Worm (Caenorhabditis elegans) whole organism, early embryonic: ENCODE measurements around the gene Y39G8B.10.

Experiments used
- B0310.2 ChIP-seq: sonication (generic microtip); optimal IDR thresholded peaks from 2 replicates; lab custom pipeline; 2016; ENCODE audit warnings: mild to moderate bottlenecking, missing genetic modification characterization, missing compliant biosample characterization
- F13C5.2 ChIP-seq: sonication (generic microtip); optimal IDR thresholded peaks from 2 replicates; lab custom pipeline; 2017; ENCODE audit warnings: mild to moderate bottlenecking, missing genetic modification characterization, inconsistent platforms, missing compliant biosample characterization
- aly-1 ChIP-seq: sonication (generic microtip); optimal IDR thresholded peaks from 2 replicates; lab custom pipeline; 2016; ENCODE audit warnings: missing genetic modification characterization, missing compliant biosample characterization
- ama-1 ChIP-seq: fragments of 150-350 bp; optimal IDR thresholded peaks from 2 replicates; lab custom pipeline; 2014
- ceh-13 ChIP-seq: fragments of 200-800 bp; sonication (Bioruptor generic); optimal IDR thresholded peaks from 2 replicates; lab custom pipeline; 2018; ENCODE audit warnings: mild to moderate bottlenecking, missing genetic modification characterization, missing compliant biosample characterization
- ceh-36 ChIP-seq: sonication (generic microtip); optimal IDR thresholded peaks from 2 replicates; lab custom pipeline; 2016; ENCODE audit warnings: missing genetic modification characterization, inconsistent platforms, missing compliant biosample characterization
- ets-7 ChIP-seq: sonication (generic microtip); optimal IDR thresholded peaks from 2 replicates; lab custom pipeline; 2016; ENCODE audit warnings: missing genotype, missing genetic modification characterization, missing compliant biosample characterization
- flt-1 ChIP-seq: fragments of 200-800 bp; sonication (Bioruptor generic); IDR thresholded peaks from 2 replicates; pipeline ENCODE4 v1.3.6; 2022; ENCODE audit warnings: missing genetic modification characterization, missing compliant biosample characterization
- hmbx-1 ChIP-seq: sonication (generic microtip); optimal IDR thresholded peaks from 2 replicates; lab custom pipeline; 2016; ENCODE audit warnings: mild to moderate bottlenecking, missing genetic modification characterization, missing compliant biosample characterization
- hmg-4 ChIP-seq: fragments of 200-800 bp; sonication (Bioruptor generic); optimal IDR thresholded peaks from 2 replicates; lab custom pipeline; 2018; ENCODE audit warnings: mild to moderate bottlenecking, missing genetic modification characterization, missing compliant biosample characterization
- hnd-1 ChIP-seq: sonication (generic microtip); optimal IDR thresholded peaks from 2 replicates; lab custom pipeline; 2016; ENCODE audit warnings: missing genetic modification characterization, missing compliant biosample characterization
- pes-1 ChIP-seq: fragments of 200-800 bp; sonication (Bioruptor generic); IDR thresholded peaks from 2 replicates; pipeline ENCODE4 v1.3.6; 2022; ENCODE audit warnings: missing genetic modification reagents, missing genetic modification characterization, missing compliant biosample characterization
- scrt-1 ChIP-seq: fragments of 200-800 bp; sonication (Bioruptor generic); IDR thresholded peaks from 2 replicates; pipeline ENCODE4 v1.3.6; 2022; ENCODE audit warnings: missing genetic modification characterization, missing compliant biosample characterization
- sea-1 ChIP-seq: fragments of 200-800 bp; sonication (Bioruptor generic); conservative IDR thresholded peaks from 2 replicates; pipeline ENCODE4 v1.3.6; 2022; ENCODE audit warnings: missing genetic modification characterization, missing compliant biosample characterization
- tbx-11 ChIP-seq: fragments of 200-800 bp; sonication (Bioruptor generic); IDR thresholded peaks from 2 replicates; pipeline ENCODE4 v1.3.6; 2022; ENCODE audit warnings: missing genetic modification characterization, missing compliant biosample characterization
- tbx-37 ChIP-seq: fragments of 200-800 bp; sonication (Bioruptor generic); conservative IDR thresholded peaks from 2 replicates; pipeline ENCODE4 v1.3.6; 2022; ENCODE audit warnings: missing genetic modification reagents, missing genetic modification characterization, missing compliant biosample characterization
- tra-4 ChIP-seq: sonication (generic microtip); optimal IDR thresholded peaks from 2 replicates; lab custom pipeline; 2017; ENCODE audit warnings: missing genetic modification characterization, missing compliant biosample characterization

The Y39G8B.10 gene

DNA sequence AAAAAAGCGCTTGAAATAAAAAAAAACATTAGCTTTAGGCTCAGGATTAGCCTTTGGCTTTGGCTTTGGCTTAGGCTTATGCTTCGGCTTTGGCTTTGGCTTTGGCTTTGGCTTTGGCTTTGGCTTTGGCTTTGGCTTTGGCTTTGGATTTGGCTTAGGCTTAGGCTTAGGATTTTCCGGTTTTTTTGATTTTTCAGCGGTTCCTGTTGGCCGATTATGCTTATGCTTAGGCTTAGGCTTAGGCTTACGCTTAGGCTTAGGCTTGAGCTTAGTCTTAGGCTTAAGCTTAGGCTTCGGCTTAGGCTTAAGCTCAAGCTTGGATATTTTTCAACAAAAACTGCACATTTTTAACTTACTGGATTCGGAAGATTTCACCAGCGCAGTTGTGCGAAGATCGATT, 8.8 kb downstream of the Y39G8B.10 start:
- TF ChIP-seq ceh-36 (tag; lab: Kevin White, UChicago) (peak; percentile 71), aly-1 (tag; lab: Kevin White, UChicago) (no peak), B0310.2 (no peak)

DNA sequence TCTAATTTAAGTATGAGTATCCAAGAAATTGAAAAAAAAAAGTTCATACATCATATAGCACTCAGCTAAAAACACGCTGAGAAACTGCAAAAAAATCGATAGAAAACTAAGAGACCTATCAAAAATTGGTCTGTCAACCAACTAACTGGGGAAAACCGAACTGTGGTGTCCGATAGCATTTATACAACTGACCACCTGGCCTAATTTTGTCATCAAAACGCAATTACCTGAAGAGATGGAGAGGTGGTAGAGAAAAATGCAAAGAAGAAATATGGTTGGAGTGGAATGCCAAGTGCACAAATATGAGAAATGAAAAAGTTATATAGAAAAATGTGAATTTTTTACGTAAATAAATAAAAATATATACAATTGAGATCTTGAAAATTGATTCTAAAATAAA, 9.4 kb downstream of the Y39G8B.10 start, which contains the start of gene Y39G8B.1:
Y39G8B.1 (minus strand) TSS at position 299 of the 400 bp plus-strand sequence.
- TF ChIP-seq hmg-4 (GFP tag; lab: Kevin White, UChicago) (no peak), ceh-13 (no peak), hmbx-1 (tag; lab: Kevin White, UChicago) (no peak), ets-7 (tag; lab: Kevin White, UChicago) (no peak), ama-1 (lab: Kevin White, UChicago) (no peak)

DNA sequence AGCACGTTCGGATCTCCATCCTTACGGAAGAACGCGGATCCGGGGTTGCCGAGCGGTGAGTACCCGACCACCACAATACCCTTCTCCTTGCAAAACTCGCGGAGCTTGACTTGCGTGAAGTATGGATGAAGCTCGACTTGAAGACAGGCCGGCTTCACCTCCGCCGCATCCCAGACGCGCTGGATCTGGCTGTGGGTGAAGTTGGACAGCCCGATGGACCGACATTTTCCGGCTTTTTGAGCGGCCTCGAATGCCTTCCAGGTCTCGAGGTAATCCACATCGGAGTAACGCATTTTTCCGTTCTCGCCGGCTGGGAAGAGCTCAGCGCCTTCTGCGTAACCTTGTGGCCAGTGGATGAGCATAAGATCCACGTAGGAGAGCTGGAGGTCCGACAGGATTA, 10.7 kb downstream of the Y39G8B.10 start:
- no peak for TF ChIP-seq ets-7 (tag; lab: Kevin White, UChicago)

- TF ChIP-seq hmg-4 (GFP tag; lab: Kevin White, UChicago) = no peak
Observed at ce11 chrII:13968979-13969378, 13.9 kb downstream of the Y39G8B.10 start, which contains the start of gene sre-43. TSS of gene sre-43 (minus strand) at chrII:13969079.

- TF ChIP-seq tra-4 (tag; lab: Kevin White, UChicago) (no peak), tbx-11 (GFP tag; lab: Robert Waterston, UW) (no peak), hmg-4 (GFP tag; lab: Kevin White, UChicago) (no peak), ceh-36 (tag; lab: Kevin White, UChicago) (no peak), hnd-1 (tag; lab: Kevin White, UChicago) (no peak), flt-1 (GFP tag; lab: Robert Waterston, UW) (no peak), ets-7 (tag; lab: Kevin White, UChicago) (no peak), sea-1 (GFP tag; lab: Robert Waterston, UW) (no peak), aly-1 (tag; lab: Kevin White, UChicago) (no peak), F13C5.2 (no peak), tbx-37 (GFP tag; lab: Robert Waterston, UW) (no peak), ceh-13 (no peak), ama-1 (lab: Kevin White, UChicago) (no peak), pes-1 (GFP tag; lab: Robert Waterston, UW) (no peak), scrt-1 (GFP tag; lab: Robert Waterston, UW) (no peak), hmbx-1 (tag; lab: Kevin White, UChicago) (no peak), B0310.2 (no peak)
Observed at ce11 chrII:13966242-13966641, 16.7 kb downstream of the Y39G8B.10 start, which contains the start of gene W07G1.7. TSS of gene W07G1.7 (minus strand) at chrII:13966342.

- TF ChIP-seq hmbx-1 (tag; lab: Kevin White, UChicago) (no peak), B0310.2 (no peak), ceh-13 (no peak), hmg-4 (GFP tag; lab: Kevin White, UChicago) (no peak), ceh-36 (tag; lab: Kevin White, UChicago) (no peak), tbx-11 (GFP tag; lab: Robert Waterston, UW) (no peak), pes-1 (GFP tag; lab: Robert Waterston, UW) (no peak), tra-4 (tag; lab: Kevin White, UChicago) (no peak), ama-1 (lab: Kevin White, UChicago) (no peak), hnd-1 (tag; lab: Kevin White, UChicago) (no peak), aly-1 (tag; lab: Kevin White, UChicago) (no peak), ets-7 (tag; lab: Kevin White, UChicago) (no peak), flt-1 (GFP tag; lab: Robert Waterston, UW) (no peak), scrt-1 (GFP tag; lab: Robert Waterston, UW) (no peak), sea-1 (GFP tag; lab: Robert Waterston, UW) (no peak), tbx-37 (GFP tag; lab: Robert Waterston, UW) (no peak), F13C5.2 (no peak)
Observed at ce11 chrII:13964325-13964724, 18.6 kb downstream of the Y39G8B.10 start.

ce11 chrII:13962319-13962718, 20.6 kb downstream of the Y39G8B.10 start, which contains the start of gene rpi-1:
TSS of gene rpi-1 (minus strand) at chrII:13962419.
- TF ChIP-seq ama-1 (lab: Kevin White, UChicago) (no peak), pes-1 (GFP tag; lab: Robert Waterston, UW) (no peak), sea-1 (GFP tag; lab: Robert Waterston, UW) (no peak), tbx-37 (GFP tag; lab: Robert Waterston, UW) (no peak), ceh-36 (tag; lab: Kevin White, UChicago) (no peak)

- TF ChIP-seq tbx-37 (GFP tag; lab: Robert Waterston, UW) = no peak
- no peak for TF ChIP-seq hmbx-1 (tag; lab: Kevin White, UChicago)
- TF ChIP-seq flt-1 (GFP tag; lab: Robert Waterston, UW) = no peak
- no peak for TF ChIP-seq pes-1 (GFP tag; lab: Robert Waterston, UW)
- TF ChIP-seq ceh-36 (tag; lab: Kevin White, UChicago) = no peak
- no peak for TF ChIP-seq scrt-1 (GFP tag; lab: Robert Waterston, UW)
- no peak for TF ChIP-seq tbx-11 (GFP tag; lab: Robert Waterston, UW)
- no peak for TF ChIP-seq ets-7 (tag; lab: Kevin White, UChicago)
- TF ChIP-seq B0310.2 = no peak
- no peak for TF ChIP-seq tra-4 (tag; lab: Kevin White, UChicago)
- TF ChIP-seq ceh-13 = no peak
- no peak for TF ChIP-seq sea-1 (GFP tag; lab: Robert Waterston, UW)
- no peak for TF ChIP-seq ama-1 (lab: Kevin White, UChicago)
- no peak for TF ChIP-seq hnd-1 (tag; lab: Kevin White, UChicago)
- no peak for TF ChIP-seq aly-1 (tag; lab: Kevin White, UChicago)
- no peak for TF ChIP-seq F13C5.2
- TF ChIP-seq hmg-4 (GFP tag; lab: Kevin White, UChicago) = no peak
Observed at ce11 chrII:13961567-13961966, 21.3 kb downstream of the Y39G8B.10 start.
